Fruit fly (Drosophila melanogaster): ENCODE results near the gene CG32246.

CG32246 gene

dm6 chr3L:4623870-4624269 is 2.9 kb downstream of the CG32246 start:
- TF ChIP-seq CTCF (optimal IDR thresholded peaks at IDR 0.05) (no peak), CG8478 (optimal IDR thresholded peaks at IDR 0.05) (no peak)

dm6 chr3L:4624371-4625154 is 3.5 kb downstream of the CG32246 start:
- TF ChIP-seq CTCF (optimal IDR thresholded peaks at IDR 0.05): no peak
- TF ChIP-seq CG8478 (optimal IDR thresholded peaks at IDR 0.05): no peak

- TF ChIP-seq CG8478 (optimal IDR thresholded peaks at IDR 0.05): no peak
- peak in 1 of 2 experiments; percentile 56 for TF ChIP-seq CTCF (optimal IDR thresholded peaks at IDR 0.05)
These were observed 4.7 kb downstream of the CG32246 start, which contains the start of gene Src64B for dm6 chr3L:4625387-4626386. Gene Src64B, minus strand, starts transcription at chr3L:4626196.

dm6 chr3L:4626434-4626833 is 5.4 kb downstream of the CG32246 start, which contains the start of gene HDAC1:
Gene HDAC1, plus strand, starts transcription at chr3L:4626734.
- no peak for TF ChIP-seq CG8478 (optimal IDR thresholded peaks at IDR 0.05)
- no peak for TF ChIP-seq CTCF (optimal IDR thresholded peaks at IDR 0.05)

dm6 chr3L:4627012-4627411 is 6.0 kb downstream of the CG32246 start:
- TF ChIP-seq CG8478 (optimal IDR thresholded peaks at IDR 0.05) (no peak), CTCF (optimal IDR thresholded peaks at IDR 0.05) (no peak)

dm6 chr3L:4634689-4635088 is 13.7 kb downstream of the CG32246 start, which contains the start of gene CG13716:
Gene CG13716, minus strand, starts transcription at chr3L:4634789.
- TF ChIP-seq CTCF (optimal IDR thresholded peaks at IDR 0.05): no peak
- TF ChIP-seq CG8478 (optimal IDR thresholded peaks at IDR 0.05): no peak

- TF ChIP-seq CG8478 (optimal IDR thresholded peaks at IDR 0.05): no peak
- no peak for TF ChIP-seq CTCF (optimal IDR thresholded peaks at IDR 0.05)
These were observed 27.0 kb downstream of the CG32246 start, which contains the start of gene TTLL1B for dm6 chr3L:4647976-4648375. Gene TTLL1B, plus strand, starts transcription at chr3L:4648276.

dm6 chr3L:4667289-4667688 is 46.3 kb downstream of the CG32246 start, which contains the start of gene CG32236:
Gene CG32236, minus strand, starts transcription at chr3L:4667389.
- TF ChIP-seq CTCF (optimal IDR thresholded peaks at IDR 0.05): no peak
- TF ChIP-seq CG8478 (optimal IDR thresholded peaks at IDR 0.05): no peak

All from S2 (cell line).